Fruit fly (Drosophila melanogaster) whole organism: ENCODE data around the gene CG33296.

Experiments
- pan ChIP-seq: fragments of >200 bp; optimal IDR thresholded peaks from 2 replicates; lab custom pipeline; 2017
- psq ChIP-seq: fragments of >200 bp; optimal IDR thresholded peaks from 2 replicates; lab custom pipeline; 2017
- usp ChIP-seq: fragments of >200 bp; optimal IDR thresholded peaks from 2 replicates; lab custom pipeline; 2017; ENCODE audit warnings: missing biosample characterization, missing genetic modification characterization, mixed read lengths

DNA sequence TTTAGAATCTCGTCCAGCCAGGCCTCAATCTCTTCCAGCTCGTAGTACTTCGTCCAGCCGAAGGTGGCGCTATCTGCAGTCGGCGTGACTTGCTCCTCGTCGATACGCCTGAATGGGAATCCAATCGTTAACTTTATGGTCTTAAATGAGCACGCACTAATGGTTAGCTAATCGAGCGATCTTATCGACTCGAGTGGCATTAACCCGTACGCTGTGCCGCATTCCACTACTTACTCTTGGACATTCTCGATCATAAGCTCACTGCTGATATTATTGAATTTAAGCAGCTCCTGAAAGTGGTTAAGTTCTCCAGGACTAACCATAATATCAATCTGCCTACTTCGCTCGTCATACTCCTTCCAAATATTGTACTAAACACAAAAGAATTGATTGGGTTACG, 26.0 kb downstream of the CG33296 start:
- TF ChIP-seq usp (GFP tag; lab: Kevin White, UChicago) (no peak), psq (no peak), pan (lab: Kevin White, UChicago) (no peak)
